Worm (Caenorhabditis elegans): Measurements from ENCODE around the gene perm-3.

Gene perm-3

DNA sequence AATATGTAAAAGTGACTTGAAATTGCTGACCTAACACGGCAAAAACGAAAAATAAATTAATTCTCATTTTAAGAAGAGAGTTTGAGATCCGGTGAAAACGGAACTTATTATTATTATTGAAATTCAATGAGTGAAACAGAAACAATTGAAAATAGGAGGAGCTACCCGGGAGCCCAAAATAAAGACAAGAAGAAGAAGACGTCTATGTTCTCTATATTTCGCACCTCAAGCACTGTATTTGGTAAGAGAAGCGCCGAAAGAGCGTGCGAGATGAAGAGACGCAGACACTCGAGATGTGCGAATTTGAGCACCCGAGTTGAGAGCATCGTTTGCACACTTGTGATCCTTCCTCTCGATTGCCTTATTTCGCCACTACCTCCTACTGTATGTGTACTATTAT lies 21.1 kb upstream of the perm-3 start, which contains the start of gene spp-7:
spp-7 (minus strand) TSS at position 101 of the 400 bp plus-strand sequence.
- TF ChIP-seq Y53F4B.3 (GFP tag; IDR thresholded peaks at IDR 0.05) (no peak), hmg-1.2 (GFP tag; IDR thresholded peaks at IDR 0.05) (peak; percentile 64), hlh-12 (tag; optimal IDR thresholded peaks at IDR 0.05) (no peak)

- TF ChIP-seq unc-62 (GFP tag; optimal IDR thresholded peaks at IDR 0.05) = no peak
- no peak for TF ChIP-seq snpc-3.4 (tag; optimal IDR thresholded peaks at IDR 0.05)
- no peak for TF ChIP-seq rpc-1 (optimal IDR thresholded peaks at IDR 0.05)
- no peak for TF ChIP-seq rpc-1 (tag; optimal IDR thresholded peaks at IDR 0.05)
- no peak for TF ChIP-seq efl-1 (GFP tag; optimal IDR thresholded peaks at IDR 0.05)
- no peak for TF ChIP-seq ama-1 (optimal IDR thresholded peaks at IDR 0.05)
- TF ChIP-seq ama-1 (GFP tag; optimal IDR thresholded peaks at IDR 0.05) = no peak
- no peak for TF ChIP-seq lag-1 (GFP tag; IDR thresholded peaks at IDR 0.05)
- no peak for TF ChIP-seq lin-35 (GFP tag; optimal IDR thresholded peaks at IDR 0.05)
- no peak for TF ChIP-seq B0261.1 (tag; optimal IDR thresholded peaks at IDR 0.05)
- TF ChIP-seq F52B5.7 (tag; optimal IDR thresholded peaks at IDR 0.05) = no peak
- TF ChIP-seq Y56A3A.18 (GFP tag; IDR thresholded peaks at IDR 0.05) = no peak
- TF ChIP-seq Y53F4B.3 (GFP tag; IDR thresholded peaks at IDR 0.05) = no peak
- TF ChIP-seq athp-1 (tag; optimal IDR thresholded peaks at IDR 0.05) = no peak
- no peak for TF ChIP-seq lin-54 (GFP tag; optimal IDR thresholded peaks at IDR 0.05)
- no peak for TF ChIP-seq F23B12.7 (tag; optimal IDR thresholded peaks at IDR 0.05; ENCODE audit: insufficient read depth)
- no peak for TF ChIP-seq ztf-3 (GFP tag; optimal IDR thresholded peaks at IDR 0.05)
- TF ChIP-seq let-607 (tag; optimal IDR thresholded peaks at IDR 0.05) = no peak
- no peak for TF ChIP-seq attf-3 (GFP tag; conservative IDR thresholded peaks at IDR 0.05)
Measured at ce11 chrIV:5411641-5412337, 17.2 kb upstream of the perm-3 start, which contains the start of gene ZK616.8. ZK616.8 (minus strand) TSS chrIV:5412193.

DNA sequence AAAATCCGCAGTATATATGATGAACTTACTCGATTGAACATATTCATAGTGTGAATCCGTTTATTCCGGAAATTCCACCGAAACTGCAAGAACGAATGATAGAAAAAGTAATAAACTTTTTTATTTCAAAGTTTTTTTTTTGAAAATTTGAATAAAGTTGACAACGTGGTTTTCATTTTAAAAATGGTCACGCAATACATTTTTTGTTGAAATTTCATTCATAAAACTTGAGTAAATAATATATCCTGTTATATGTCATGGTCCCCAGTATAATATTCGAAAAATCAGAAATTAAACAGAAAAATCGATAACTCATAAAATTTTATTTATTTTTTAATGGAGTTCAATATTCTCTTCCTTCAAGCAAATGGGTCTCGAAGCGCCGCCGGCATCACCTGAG lies 16.5 kb upstream of the perm-3 start, which contains the start of gene ZK616.65:
ZK616.65 (minus strand) TSS at position 101 of the 400 bp plus-strand sequence.
- TF ChIP-seq xnd-1 (tag; optimal IDR thresholded peaks at IDR 0.05) (no peak), lin-54 (GFP tag; optimal IDR thresholded peaks at IDR 0.05) (no peak), ceh-79 (tag; optimal IDR thresholded peaks at IDR 0.05) (no peak), ztf-28 (GFP tag; IDR thresholded peaks at IDR 0.05) (no peak), him-1 (tag; optimal IDR thresholded peaks at IDR 0.05) (no peak), lsy-27 (tag; optimal IDR thresholded peaks at IDR 0.05; ENCODE audit: borderline replicate concordance, insufficient read depth) (no peak), B0261.1 (tag; optimal IDR thresholded peaks at IDR 0.05) (no peak), F33H1.4 (GFP tag; IDR thresholded peaks at IDR 0.05) (no peak), nhr-27 (tag; optimal IDR thresholded peaks at IDR 0.05) (no peak), hrde-1 (tag; optimal IDR thresholded peaks at IDR 0.05; ENCODE audit: borderline replicate concordance) (no peak), rec-8 (tag; optimal IDR thresholded peaks at IDR 0.05) (no peak), zfh-2 (GFP tag; conservative IDR thresholded peaks at IDR 0.05) (no peak), mxl-1 (tag; optimal IDR thresholded peaks at IDR 0.05) (no peak), madf-8 (GFP tag; conservative IDR thresholded peaks at IDR 0.05) (no peak), pha-4 (tag; optimal IDR thresholded peaks at IDR 0.05) (no peak), attf-3 (GFP tag; conservative IDR thresholded peaks at IDR 0.05) (no peak), F10E7.11 (tag; optimal IDR thresholded peaks at IDR 0.05) (no peak)

Measured in whole organism, young adult.